Worm (Caenorhabditis elegans): ENCODE data around the gene T26H5.4.

T26H5.4 gene

ce11 chrV:15425368-15426091 lies 23.0 kb downstream of the T26H5.4 start, which contains the start of gene Y36E3A.2:
Gene Y36E3A.2 (plus strand): TSS chrV:15426041.
- no peak for TF ChIP-seq scrt-1 (GFP tag; IDR thresholded peaks at IDR 0.05)
- TF ChIP-seq tbx-37 (GFP tag; conservative IDR thresholded peaks at IDR 0.05) = no peak
- no peak for TF ChIP-seq ets-7 (tag; optimal IDR thresholded peaks at IDR 0.05)
- TF ChIP-seq tra-4 (tag; optimal IDR thresholded peaks at IDR 0.05) = no peak
- no peak for TF ChIP-seq B0310.2 (tag; optimal IDR thresholded peaks at IDR 0.05)

- no peak for TF ChIP-seq B0310.2 (tag; optimal IDR thresholded peaks at IDR 0.05)
- TF ChIP-seq hmg-4 (GFP tag; optimal IDR thresholded peaks at IDR 0.05) = no peak
- no peak for TF ChIP-seq aly-1 (tag; optimal IDR thresholded peaks at IDR 0.05)
- no peak for TF ChIP-seq F13C5.2 (tag; optimal IDR thresholded peaks at IDR 0.05)
- no peak for TF ChIP-seq ama-1 (optimal IDR thresholded peaks at IDR 0.05)
- TF ChIP-seq sea-1 (GFP tag; conservative IDR thresholded peaks at IDR 0.05) = no peak
- TF ChIP-seq flt-1 (GFP tag; IDR thresholded peaks at IDR 0.05) = no peak
- TF ChIP-seq ceh-36 (tag; optimal IDR thresholded peaks at IDR 0.05) = no peak
- no peak for TF ChIP-seq ceh-13 (GFP tag; optimal IDR thresholded peaks at IDR 0.05)
- TF ChIP-seq tbx-37 (GFP tag; conservative IDR thresholded peaks at IDR 0.05) = no peak
These were observed 24.9 kb downstream of the T26H5.4 start, which contains the start of gene fbxa-104 for ce11 chrV:15423601-15424000. Gene fbxa-104 (minus strand): TSS chrV:15423683.

ce11 chrV:15417822-15418221 lies 30.7 kb downstream of the T26H5.4 start, which contains the start of gene T06E6.10:
Gene T06E6.10 (plus strand): TSS chrV:15418122.
- TF ChIP-seq hmbx-1 (tag; optimal IDR thresholded peaks at IDR 0.05) (no peak), ama-1 (optimal IDR thresholded peaks at IDR 0.05) (no peak), tbx-37 (GFP tag; conservative IDR thresholded peaks at IDR 0.05) (no peak), pes-1 (GFP tag; IDR thresholded peaks at IDR 0.05) (no peak), scrt-1 (GFP tag; IDR thresholded peaks at IDR 0.05) (no peak), F13C5.2 (tag; optimal IDR thresholded peaks at IDR 0.05) (no peak), aly-1 (tag; optimal IDR thresholded peaks at IDR 0.05) (no peak), sea-1 (GFP tag; conservative IDR thresholded peaks at IDR 0.05) (no peak), ets-7 (tag; optimal IDR thresholded peaks at IDR 0.05) (no peak), flt-1 (GFP tag; IDR thresholded peaks at IDR 0.05) (no peak), tra-4 (tag; optimal IDR thresholded peaks at IDR 0.05) (no peak), ceh-36 (tag; optimal IDR thresholded peaks at IDR 0.05) (no peak), tbx-11 (GFP tag; IDR thresholded peaks at IDR 0.05) (no peak), hnd-1 (tag; optimal IDR thresholded peaks at IDR 0.05) (no peak), ceh-13 (GFP tag; optimal IDR thresholded peaks at IDR 0.05) (no peak), hmg-4 (GFP tag; optimal IDR thresholded peaks at IDR 0.05) (no peak)

ce11 chrV:15415951-15416350 lies 32.5 kb downstream of the T26H5.4 start, which contains the start of gene srh-265:
Gene srh-265 (plus strand): TSS chrV:15416251.
- TF ChIP-seq sea-1 (GFP tag; conservative IDR thresholded peaks at IDR 0.05) (no peak), ets-7 (tag; optimal IDR thresholded peaks at IDR 0.05) (no peak), tbx-37 (GFP tag; conservative IDR thresholded peaks at IDR 0.05) (no peak), pes-1 (GFP tag; IDR thresholded peaks at IDR 0.05) (no peak), F13C5.2 (tag; optimal IDR thresholded peaks at IDR 0.05) (no peak), B0310.2 (tag; optimal IDR thresholded peaks at IDR 0.05) (no peak), tbx-11 (GFP tag; IDR thresholded peaks at IDR 0.05) (no peak), hnd-1 (tag; optimal IDR thresholded peaks at IDR 0.05) (no peak), aly-1 (tag; optimal IDR thresholded peaks at IDR 0.05) (no peak), scrt-1 (GFP tag; IDR thresholded peaks at IDR 0.05) (no peak)

- TF ChIP-seq ama-1 (optimal IDR thresholded peaks at IDR 0.05) (no peak), F13C5.2 (tag; optimal IDR thresholded peaks at IDR 0.05) (no peak), scrt-1 (GFP tag; IDR thresholded peaks at IDR 0.05) (no peak), pes-1 (GFP tag; IDR thresholded peaks at IDR 0.05) (no peak), hnd-1 (tag; optimal IDR thresholded peaks at IDR 0.05) (no peak), aly-1 (tag; optimal IDR thresholded peaks at IDR 0.05) (no peak), ceh-36 (tag; optimal IDR thresholded peaks at IDR 0.05) (no peak), ceh-13 (GFP tag; optimal IDR thresholded peaks at IDR 0.05) (no peak), tra-4 (tag; optimal IDR thresholded peaks at IDR 0.05) (no peak)
These were observed 34.7 kb downstream of the T26H5.4 start, which contains the start of gene srh-264 for ce11 chrV:15413847-15414246. Gene srh-264 (plus strand): TSS chrV:15414147.

- TF ChIP-seq tra-4 (tag; optimal IDR thresholded peaks at IDR 0.05) = no peak
- no peak for TF ChIP-seq F13C5.2 (tag; optimal IDR thresholded peaks at IDR 0.05)
- TF ChIP-seq pes-1 (GFP tag; IDR thresholded peaks at IDR 0.05) = no peak
- TF ChIP-seq sea-1 (GFP tag; conservative IDR thresholded peaks at IDR 0.05) = no peak
- no peak for TF ChIP-seq ama-1 (optimal IDR thresholded peaks at IDR 0.05)
- no peak for TF ChIP-seq hmbx-1 (tag; optimal IDR thresholded peaks at IDR 0.05)
- no peak for TF ChIP-seq flt-1 (GFP tag; IDR thresholded peaks at IDR 0.05)
- no peak for TF ChIP-seq aly-1 (tag; optimal IDR thresholded peaks at IDR 0.05)
- TF ChIP-seq B0310.2 (tag; optimal IDR thresholded peaks at IDR 0.05) = no peak
- TF ChIP-seq scrt-1 (GFP tag; IDR thresholded peaks at IDR 0.05) = no peak
- no peak for TF ChIP-seq ceh-36 (tag; optimal IDR thresholded peaks at IDR 0.05)
- no peak for TF ChIP-seq tbx-11 (GFP tag; IDR thresholded peaks at IDR 0.05)
- no peak for TF ChIP-seq ets-7 (tag; optimal IDR thresholded peaks at IDR 0.05)
- no peak for TF ChIP-seq hmg-4 (GFP tag; optimal IDR thresholded peaks at IDR 0.05)
- no peak for TF ChIP-seq ceh-13 (GFP tag; optimal IDR thresholded peaks at IDR 0.05)
- no peak for TF ChIP-seq hnd-1 (tag; optimal IDR thresholded peaks at IDR 0.05)
These were observed 35.9 kb downstream of the T26H5.4 start, which contains the start of gene srbc-63 for ce11 chrV:15412625-15413024. Gene srbc-63 (minus strand): TSS chrV:15412725.

- TF ChIP-seq flt-1 (GFP tag; IDR thresholded peaks at IDR 0.05) (no peak), ets-7 (tag; optimal IDR thresholded peaks at IDR 0.05) (no peak), tra-4 (tag; optimal IDR thresholded peaks at IDR 0.05) (no peak), tbx-37 (GFP tag; conservative IDR thresholded peaks at IDR 0.05) (no peak), ama-1 (optimal IDR thresholded peaks at IDR 0.05) (no peak)
These were observed 41.6 kb downstream of the T26H5.4 start, which contains the start of gene srh-257 for ce11 chrV:15406928-15407327. Gene srh-257 (plus strand): TSS chrV:15407228.
